Worm (Caenorhabditis elegans) whole organism, young adult: ENCODE data around the gene snap-1.
A peak's percentile ranks its signal among the peaks of the same experiment; 100 is the strongest.

Experiments
- B0261.1 ChIP-seq: sonication (generic microtip); optimal IDR thresholded peaks from 2 replicates; lab custom pipeline; 2016; ENCODE audit warnings: mild to moderate bottlenecking, missing genetic modification characterization, moderate library complexity, missing compliant biosample characterization
- C17E4.6 ChIP-seq: fragments of 200-800 bp; sonication (Bioruptor generic); IDR thresholded peaks from 2 replicates; pipeline ENCODE4 v1.3.6; 2022; ENCODE audit warnings: missing genetic modification reagents, missing genetic modification characterization, missing compliant biosample characterization
- F22D6.2 ChIP-seq: sonication (generic microtip); optimal IDR thresholded peaks from 2 replicates; lab custom pipeline; 2016; ENCODE audit warnings: mild to moderate bottlenecking, missing genetic modification characterization, missing compliant biosample characterization
- F23B12.7 ChIP-seq: sonication (generic microtip); optimal IDR thresholded peaks from 2 replicates; lab custom pipeline; 2017; ENCODE audit warnings: missing genetic modification characterization, mild to moderate bottlenecking, missing compliant biosample characterization, antibody characterized with exemption, moderate library complexity; ENCODE audit not compliant: insufficient read depth
- F33H1.4 ChIP-seq: fragments of 200-800 bp; sonication (Bioruptor generic); IDR thresholded peaks from 2 replicates; pipeline ENCODE4 v1.3.6; 2022; ENCODE audit warnings: missing genetic modification reagents, missing genetic modification characterization, missing compliant biosample characterization
- F49E8.2 ChIP-seq: sonication (generic microtip); optimal IDR thresholded peaks from 3 replicates; lab custom pipeline; 2017; ENCODE audit warnings: missing genetic modification characterization, mild to moderate bottlenecking, missing compliant biosample characterization, antibody characterized with exemption, moderate library complexity; ENCODE audit not compliant: insufficient read depth
- F57C9.4 ChIP-seq: sonication (generic microtip); optimal IDR thresholded peaks from 2 replicates; lab custom pipeline; 2017; ENCODE audit warnings: mild to moderate bottlenecking, missing genetic modification characterization, missing compliant biosample characterization
- K12H6.12 ChIP-seq: fragments of 200-800 bp; sonication (Bioruptor generic); optimal IDR thresholded peaks from 2 replicates; lab custom pipeline; 2018; ENCODE audit warnings: mild to moderate bottlenecking, missing genetic modification characterization, missing compliant biosample characterization
- Y95B8A.8 ChIP-seq: fragments of 200-800 bp; sonication (Bioruptor generic); IDR thresholded peaks from 2 replicates; pipeline ENCODE4 v1.3.6; 2022; ENCODE audit warnings: missing genetic modification reagents, missing genetic modification characterization, missing compliant biosample characterization
- aptf-2 ChIP-seq: fragments of 200-800 bp; sonication (Bioruptor generic); conservative IDR thresholded peaks from 2 replicates; pipeline ENCODE4 v1.3.6; 2022; ENCODE audit warnings: missing genetic modification reagents, missing genetic modification characterization, missing compliant biosample characterization
- atf-7 ChIP-seq: sonication (generic microtip); optimal IDR thresholded peaks from 2 replicates; lab custom pipeline; 2017; ENCODE audit warnings: mild to moderate bottlenecking, missing genetic modification characterization, missing compliant biosample characterization
- athp-1 ChIP-seq: sonication (generic microtip); optimal IDR thresholded peaks from 2 replicates; lab custom pipeline; 2017; ENCODE audit warnings: mild to moderate bottlenecking, missing genetic modification characterization, missing compliant biosample characterization
- cebp-2 ChIP-seq: fragments of 200-800 bp; sonication (Bioruptor generic); IDR thresholded peaks from 2 replicates; pipeline ENCODE4 v1.3.6; 2022; ENCODE audit warnings: missing genetic modification characterization, missing compliant biosample characterization
- ceh-58 ChIP-seq: fragments of 200-800 bp; sonication (Bioruptor generic); IDR thresholded peaks from 2 replicates; pipeline ENCODE4 v1.3.6; 2022; ENCODE audit warnings: missing genetic modification characterization, missing compliant biosample characterization
- ceh-91 ChIP-seq: fragments of 200-800 bp; sonication (Bioruptor generic); IDR thresholded peaks from 2 replicates; pipeline ENCODE4 v1.3.6; 2022; ENCODE audit warnings: missing genetic modification reagents, missing genetic modification characterization, missing compliant biosample characterization
- die-1 ChIP-seq: sonication (generic microtip); optimal IDR thresholded peaks from 2 replicates; lab custom pipeline; 2016; ENCODE audit warnings: missing genotype, mild to moderate bottlenecking, missing genetic modification characterization, missing compliant biosample characterization
- fkh-3 ChIP-seq: sonication (generic microtip); optimal IDR thresholded peaks from 2 replicates; lab custom pipeline; 2016; ENCODE audit warnings: mild to moderate bottlenecking, missing genetic modification characterization, missing compliant biosample characterization
- him-1 ChIP-seq: sonication (generic microtip); optimal IDR thresholded peaks from 2 replicates; lab custom pipeline; 2016; ENCODE audit warnings: missing genotype, missing genetic modification reagents, missing genetic modification characterization, missing compliant biosample characterization
- hmg-20 ChIP-seq: fragments of 200-800 bp; sonication (Bioruptor generic); IDR thresholded peaks from 2 replicates; pipeline ENCODE4 v1.3.6; 2022; ENCODE audit warnings: missing genetic modification reagents, missing genetic modification characterization, missing compliant biosample characterization
- lag-1 ChIP-seq: fragments of 200-800 bp; sonication (Bioruptor generic); IDR thresholded peaks from 2 replicates; pipeline ENCODE4 v1.3.6; 2022; ENCODE audit warnings: missing genetic modification reagents, missing genetic modification characterization, missing compliant biosample characterization
- let-526 ChIP-seq: fragments of 200-800 bp; sonication (Bioruptor generic); IDR thresholded peaks from 2 replicates; pipeline ENCODE4 v1.3.6; 2022; ENCODE audit warnings: missing genetic modification reagents, missing genetic modification characterization, missing compliant biosample characterization
- lin-26 ChIP-seq: fragments of 200-800 bp; sonication (Bioruptor generic); IDR thresholded peaks from 2 replicates; pipeline ENCODE4 v1.3.6; 2022; ENCODE audit warnings: missing genetic modification reagents, missing genetic modification characterization, missing compliant biosample characterization
- lir-1 ChIP-seq: fragments of 200-800 bp; sonication (Bioruptor generic); conservative IDR thresholded peaks from 2 replicates; pipeline ENCODE4 v1.3.6; 2022; ENCODE audit warnings: missing genetic modification reagents, missing genetic modification characterization, missing compliant biosample characterization
- madf-8 ChIP-seq: fragments of 200-800 bp; sonication (Bioruptor generic); conservative IDR thresholded peaks from 2 replicates; pipeline ENCODE4 v1.3.6; 2022; ENCODE audit warnings: missing genetic modification reagents, missing genetic modification characterization, missing compliant biosample characterization
- mcd-1 ChIP-seq: fragments of 200-800 bp; sonication (Bioruptor generic); IDR thresholded peaks from 2 replicates; pipeline ENCODE4 v1.3.6; 2022; ENCODE audit warnings: missing genetic modification reagents, missing genetic modification characterization, missing compliant biosample characterization
- nfyb-1 ChIP-seq: fragments of 200-800 bp; sonication (Bioruptor generic); IDR thresholded peaks from 2 replicates; pipeline ENCODE4 v1.3.6; 2022; ENCODE audit warnings: missing genetic modification reagents, missing genetic modification characterization, missing compliant biosample characterization
- nhr-120 ChIP-seq: fragments of 200-800 bp; sonication (Bioruptor generic); IDR thresholded peaks from 2 replicates; pipeline ENCODE4 v1.3.6; 2022; ENCODE audit warnings: missing genetic modification characterization, missing compliant biosample characterization
- nhr-80 ChIP-seq: sonication (generic microtip); optimal IDR thresholded peaks from 2 replicates; lab custom pipeline; 2016; ENCODE audit warnings: missing genetic modification characterization, missing compliant biosample characterization
- nhr-90 ChIP-seq: sonication (generic microtip); optimal IDR thresholded peaks from 2 replicates; lab custom pipeline; 2016; ENCODE audit warnings: missing genotype, mild to moderate bottlenecking, missing genetic modification characterization, missing compliant biosample characterization
- rcor-1 ChIP-seq: fragments of 200-800 bp; sonication (Bioruptor generic); IDR thresholded peaks from 2 replicates; pipeline ENCODE4 v1.3.6; 2022; ENCODE audit warnings: missing genetic modification reagents, missing genetic modification characterization, missing compliant biosample characterization
- snpc-1.3 ChIP-seq: sonication (generic microtip); optimal IDR thresholded peaks from 2 replicates; lab custom pipeline; 2017; ENCODE audit warnings: missing genetic modification characterization, mild to moderate bottlenecking, missing compliant biosample characterization, antibody characterized with exemption, moderate library complexity, missing genotype, missing genetic modification reagents; ENCODE audit not compliant: insufficient read depth
- zim-3 ChIP-seq: sonication (generic microtip); optimal IDR thresholded peaks from 2 replicates; lab custom pipeline; 2017; ENCODE audit warnings: mild to moderate bottlenecking, missing genetic modification characterization, moderate library complexity, missing compliant biosample characterization
- ztf-22 ChIP-seq: fragments of 200-800 bp; sonication (Bioruptor generic); optimal IDR thresholded peaks from 2 replicates; lab custom pipeline; 2018; ENCODE audit warnings: mild to moderate bottlenecking, missing genetic modification characterization, moderate library complexity, missing compliant biosample characterization
- ztf-26 ChIP-seq: sonication (generic microtip); optimal IDR thresholded peaks from 2 replicates; lab custom pipeline; 2017; ENCODE audit warnings: missing genetic modification characterization, missing compliant biosample characterization

The snap-1 gene

DNA sequence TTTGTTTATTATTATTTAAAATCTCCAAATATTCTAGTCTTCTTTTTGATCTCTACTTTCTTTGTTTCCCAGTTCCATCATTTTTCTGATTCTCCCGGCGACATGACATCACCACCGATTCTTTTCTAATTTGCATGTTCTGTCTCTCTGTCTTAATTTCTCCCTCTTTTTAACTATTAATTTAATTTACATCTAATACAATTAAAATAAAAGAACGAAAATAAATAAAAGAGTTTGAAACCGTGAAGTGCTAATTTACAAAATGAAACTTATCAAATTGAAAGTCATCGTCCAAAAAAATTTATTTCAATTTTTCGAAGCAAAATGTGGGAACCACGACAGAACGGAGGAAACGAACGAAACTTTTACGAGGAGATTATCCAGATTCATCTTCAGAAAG is 29.2 kb downstream of the snap-1 start, which contains the start of gene F20D6.6 (continued):
- TF ChIP-seq F33H1.4 (GFP tag; lab: Robert Waterston, UW) (no peak), B0261.1 (tag; lab: Kevin White, UChicago) (no peak)

DNA sequence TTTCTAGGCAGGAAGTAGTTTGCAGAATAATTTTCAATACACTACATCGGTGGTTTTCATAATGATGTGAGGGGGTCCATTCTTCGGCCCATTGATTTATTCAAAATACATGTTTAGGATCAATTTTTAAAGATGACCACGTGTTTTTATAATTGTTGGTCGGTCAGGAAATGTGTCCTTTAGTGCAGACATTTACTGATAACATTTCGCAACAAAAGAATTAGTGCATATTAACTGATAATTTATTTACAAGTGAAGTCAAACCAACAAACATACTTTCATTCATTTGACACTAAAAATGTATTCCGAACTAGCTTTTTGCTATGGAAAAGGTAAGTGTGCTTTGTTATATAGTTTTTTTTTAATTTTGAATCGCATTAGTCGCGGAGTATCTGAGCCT is 31.3 kb downstream of the snap-1 start, which contains the start of gene F20D6.5:
TSS of gene F20D6.5 (plus strand) at position 259 of the 400 bp plus-strand sequence.
- TF ChIP-seq mcd-1 (GFP tag; lab: Robert Waterston, UW) (no peak), nhr-80 (peak; percentile 60)
- TF ChIP-seq, all 124 proteins: peak for 1

DNA sequence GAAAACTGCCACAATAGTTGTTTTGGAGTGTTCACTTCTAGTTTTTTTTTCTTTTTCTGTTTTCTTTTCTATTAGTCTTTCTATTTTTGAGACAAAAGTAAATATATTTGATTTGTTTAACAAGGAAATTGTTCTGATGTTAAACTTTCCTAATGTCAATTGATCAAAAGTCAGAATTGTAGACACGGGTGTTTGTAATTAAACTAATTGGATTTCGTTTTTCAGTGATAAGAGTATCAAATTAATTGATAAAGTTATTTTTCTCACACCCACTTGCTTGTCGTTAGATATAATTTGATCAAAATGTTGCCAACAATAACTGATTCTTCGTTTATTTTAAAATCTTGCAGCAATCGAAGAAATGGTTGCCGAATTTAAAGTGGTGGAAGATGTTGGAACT is 32.8 kb downstream of the snap-1 start:
- no peak for TF ChIP-seq F23B12.7
- no peak for TF ChIP-seq ztf-22 (GFP tag; lab: Kevin White, UChicago)
- no peak for TF ChIP-seq nfyb-1 (GFP tag; lab: Robert Waterston, UW)
- no peak for TF ChIP-seq lin-26 (GFP tag; lab: Robert Waterston, UW)
- no peak for TF ChIP-seq F49E8.2 (tag; lab: Kevin White, UChicago)
- TF ChIP-seq fkh-3 (tag; lab: Kevin White, UChicago): no peak
- TF ChIP-seq atf-7: no peak

DNA sequence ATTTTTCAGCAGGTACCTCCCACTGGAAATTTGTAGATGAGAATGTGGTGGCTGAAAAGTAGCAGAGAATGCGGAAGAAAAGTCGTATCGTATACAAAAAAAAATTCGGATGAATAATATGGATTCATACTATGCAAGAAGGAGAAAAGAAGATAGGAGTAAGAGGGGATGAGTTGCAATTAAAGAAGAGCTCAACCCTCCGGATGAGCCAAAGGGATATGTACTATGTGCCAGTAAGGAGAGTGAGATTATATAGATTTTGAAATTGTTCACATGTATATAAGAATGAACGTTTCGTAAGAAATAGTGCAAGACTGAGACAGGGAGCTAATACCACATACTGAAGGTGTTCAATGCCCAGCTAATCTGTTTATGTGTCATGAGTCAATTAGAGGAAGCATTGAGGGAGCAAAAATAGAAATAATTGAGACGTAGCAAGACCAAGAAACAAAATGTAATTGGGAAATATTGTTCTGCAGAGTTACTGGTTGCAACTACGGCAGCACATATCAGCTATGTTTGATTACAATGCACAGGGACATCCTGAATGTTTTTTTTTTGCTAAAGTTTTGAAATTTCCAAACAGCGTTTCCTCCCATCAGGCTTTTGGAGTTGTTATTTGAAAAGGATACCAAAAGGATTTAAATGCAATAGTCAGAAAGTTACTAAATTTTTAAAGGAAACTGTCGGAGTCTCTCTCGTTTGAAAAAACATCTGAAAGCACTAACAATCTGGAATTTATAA is 38.0 kb downstream of the snap-1 start, which contains the start of gene F20D6.8:
TSS of gene F20D6.8 (minus strand) at position 51 of the 744 bp plus-strand sequence.
- TF ChIP-seq Y95B8A.8 (GFP tag; lab: Robert Waterston, UW) (no peak), him-1 (tag; lab: Kevin White, UChicago) (no peak), ztf-26 (tag; lab: Kevin White, UChicago) (no peak), athp-1 (no peak), nhr-90 (tag; lab: Kevin White, UChicago) (no peak), K12H6.12 (tag; lab: Kevin White, UChicago) (no peak), rcor-1 (GFP tag; lab: Robert Waterston, UW) (no peak), C17E4.6 (GFP tag; lab: Robert Waterston, UW) (no peak), mcd-1 (GFP tag; lab: Robert Waterston, UW) (no peak)

DNA sequence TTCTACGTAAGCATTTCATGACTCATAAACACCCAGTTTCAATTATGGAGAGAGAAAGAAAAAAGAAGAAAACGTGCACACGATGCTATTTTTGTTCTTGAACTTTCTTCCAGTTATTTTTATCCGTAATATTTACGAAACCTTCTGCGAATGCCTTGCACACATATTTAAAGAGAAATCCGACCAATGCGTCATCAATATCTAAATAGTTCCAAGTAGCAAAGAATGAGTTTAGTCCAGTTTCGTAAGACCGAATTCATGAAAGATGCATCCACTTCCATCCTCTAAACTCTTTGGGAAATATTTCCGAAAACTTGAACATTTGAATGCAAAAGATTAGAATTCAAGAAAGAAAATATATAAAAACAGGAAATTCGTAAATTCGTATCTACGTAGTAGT is 38.7 kb downstream of the snap-1 start:
- TF ChIP-seq ceh-91 (GFP tag; lab: Robert Waterston, UW): no peak
- no peak for TF ChIP-seq die-1 (tag; lab: Kevin White, UChicago)
- TF ChIP-seq ceh-58: no peak
- no peak for TF ChIP-seq snpc-1.3
- no peak for TF ChIP-seq cebp-2 (GFP tag; lab: Robert Waterston, UW)
- no peak for TF ChIP-seq nhr-120
- no peak for TF ChIP-seq hmg-20 (GFP tag; lab: Robert Waterston, UW)
- TF ChIP-seq F57C9.4 (tag; lab: Kevin White, UChicago): no peak
- no peak for TF ChIP-seq aptf-2 (GFP tag; lab: Robert Waterston, UW)
- no peak for TF ChIP-seq fkh-3 (tag; lab: Kevin White, UChicago)
- TF ChIP-seq lag-1 (GFP tag; lab: Robert Waterston, UW): no peak
- no peak for TF ChIP-seq madf-8
- no peak for TF ChIP-seq F22D6.2 (tag; lab: Kevin White, UChicago)
- no peak for TF ChIP-seq zim-3 (tag; lab: Kevin White, UChicago)
- TF ChIP-seq lir-1: no peak
- no peak for TF ChIP-seq let-526 (GFP tag; lab: Robert Waterston, UW)
